Worm (Caenorhabditis elegans): ENCODE measurements around the gene C54D10.13.

The C54D10.13 gene

ce11 chrV:12466653-12467052 lies 34.6 kb upstream of the C54D10.13 start:
- TF ChIP-seq tbx-11 (GFP tag; IDR thresholded peaks at IDR 0.05) = no peak
- TF ChIP-seq flt-1 (GFP tag; IDR thresholded peaks at IDR 0.05) = no peak
- TF ChIP-seq hmbx-1 (tag; optimal IDR thresholded peaks at IDR 0.05) = no peak
- TF ChIP-seq ceh-36 (tag; optimal IDR thresholded peaks at IDR 0.05) = no peak

ce11 chrV:12465399-12465798 lies 33.3 kb upstream of the C54D10.13 start:
- no peak for TF ChIP-seq ceh-13 (GFP tag; optimal IDR thresholded peaks at IDR 0.05)
- TF ChIP-seq ama-1 (optimal IDR thresholded peaks at IDR 0.05) = no peak
- TF ChIP-seq tbx-37 (GFP tag; conservative IDR thresholded peaks at IDR 0.05) = no peak
- TF ChIP-seq hmg-4 (GFP tag; optimal IDR thresholded peaks at IDR 0.05) = peak; percentile 43
- no peak for TF ChIP-seq ets-7 (tag; optimal IDR thresholded peaks at IDR 0.05)

- TF ChIP-seq B0310.2 (tag; optimal IDR thresholded peaks at IDR 0.05) = no peak
- no peak for TF ChIP-seq tra-4 (tag; optimal IDR thresholded peaks at IDR 0.05)
- TF ChIP-seq tbx-37 (GFP tag; conservative IDR thresholded peaks at IDR 0.05) = no peak
- no peak for TF ChIP-seq hmg-4 (GFP tag; optimal IDR thresholded peaks at IDR 0.05)
- TF ChIP-seq ets-7 (tag; optimal IDR thresholded peaks at IDR 0.05) = no peak
- TF ChIP-seq aly-1 (tag; optimal IDR thresholded peaks at IDR 0.05) = no peak
- TF ChIP-seq scrt-1 (GFP tag; IDR thresholded peaks at IDR 0.05) = no peak
- no peak for TF ChIP-seq ceh-13 (GFP tag; optimal IDR thresholded peaks at IDR 0.05)
Observed at ce11 chrV:12462908-12463307, 30.8 kb upstream of the C54D10.13 start, which contains the start of gene egl-10. egl-10 (minus strand) TSS chrV:12463008.

ce11 chrV:12460583-12460982 lies 28.5 kb upstream of the C54D10.13 start:
- TF ChIP-seq hnd-1 (tag; optimal IDR thresholded peaks at IDR 0.05) (no peak), flt-1 (GFP tag; IDR thresholded peaks at IDR 0.05) (no peak), ceh-36 (tag; optimal IDR thresholded peaks at IDR 0.05) (no peak), sea-1 (GFP tag; conservative IDR thresholded peaks at IDR 0.05) (no peak), hmg-4 (GFP tag; optimal IDR thresholded peaks at IDR 0.05) (no peak)

ce11 chrV:12455695-12456094 lies 23.6 kb upstream of the C54D10.13 start:
- TF ChIP-seq tbx-11 (GFP tag; IDR thresholded peaks at IDR 0.05) = no peak
- no peak for TF ChIP-seq aly-1 (tag; optimal IDR thresholded peaks at IDR 0.05)
- TF ChIP-seq ceh-13 (GFP tag; optimal IDR thresholded peaks at IDR 0.05) = no peak
- TF ChIP-seq F13C5.2 (tag; optimal IDR thresholded peaks at IDR 0.05) = no peak
- TF ChIP-seq B0310.2 (tag; optimal IDR thresholded peaks at IDR 0.05) = no peak
- no peak for TF ChIP-seq pes-1 (GFP tag; IDR thresholded peaks at IDR 0.05)
- TF ChIP-seq ama-1 (optimal IDR thresholded peaks at IDR 0.05) = no peak
- no peak for TF ChIP-seq hnd-1 (tag; optimal IDR thresholded peaks at IDR 0.05)
- TF ChIP-seq hmg-4 (GFP tag; optimal IDR thresholded peaks at IDR 0.05) = no peak
- TF ChIP-seq tra-4 (tag; optimal IDR thresholded peaks at IDR 0.05) = no peak
- TF ChIP-seq sea-1 (GFP tag; conservative IDR thresholded peaks at IDR 0.05) = no peak
- no peak for TF ChIP-seq hmbx-1 (tag; optimal IDR thresholded peaks at IDR 0.05)
- TF ChIP-seq scrt-1 (GFP tag; IDR thresholded peaks at IDR 0.05) = no peak
- no peak for TF ChIP-seq ets-7 (tag; optimal IDR thresholded peaks at IDR 0.05)
- no peak for TF ChIP-seq ceh-36 (tag; optimal IDR thresholded peaks at IDR 0.05)
- TF ChIP-seq tbx-37 (GFP tag; conservative IDR thresholded peaks at IDR 0.05) = no peak
- TF ChIP-seq flt-1 (GFP tag; IDR thresholded peaks at IDR 0.05) = no peak

- TF ChIP-seq ama-1 (optimal IDR thresholded peaks at IDR 0.05) (no peak), scrt-1 (GFP tag; IDR thresholded peaks at IDR 0.05) (no peak), F13C5.2 (tag; optimal IDR thresholded peaks at IDR 0.05) (peak; percentile 17), ceh-36 (tag; optimal IDR thresholded peaks at IDR 0.05) (no peak), ets-7 (tag; optimal IDR thresholded peaks at IDR 0.05) (no peak)
Observed at ce11 chrV:12450441-12450840, 18.4 kb upstream of the C54D10.13 start, which contains the start of gene F28C1.1. F28C1.1 (plus strand) TSS chrV:12450805.

ce11 chrV:12449902-12450301 lies 17.8 kb upstream of the C54D10.13 start, which contains the start of gene C54D10.10:
C54D10.10 (minus strand) TSS chrV:12450002.
- TF ChIP-seq flt-1 (GFP tag; IDR thresholded peaks at IDR 0.05) (no peak), F13C5.2 (tag; optimal IDR thresholded peaks at IDR 0.05) (no peak), tra-4 (tag; optimal IDR thresholded peaks at IDR 0.05) (no peak), tbx-37 (GFP tag; conservative IDR thresholded peaks at IDR 0.05) (no peak), aly-1 (tag; optimal IDR thresholded peaks at IDR 0.05) (no peak), ceh-36 (tag; optimal IDR thresholded peaks at IDR 0.05) (no peak), scrt-1 (GFP tag; IDR thresholded peaks at IDR 0.05) (no peak), ceh-13 (GFP tag; optimal IDR thresholded peaks at IDR 0.05) (no peak)

- TF ChIP-seq hnd-1 (tag; optimal IDR thresholded peaks at IDR 0.05) (no peak), sea-1 (GFP tag; conservative IDR thresholded peaks at IDR 0.05) (no peak), pes-1 (GFP tag; IDR thresholded peaks at IDR 0.05) (no peak), hmg-4 (GFP tag; optimal IDR thresholded peaks at IDR 0.05) (no peak), B0310.2 (tag; optimal IDR thresholded peaks at IDR 0.05) (no peak), tra-4 (tag; optimal IDR thresholded peaks at IDR 0.05) (no peak), flt-1 (GFP tag; IDR thresholded peaks at IDR 0.05) (no peak), tbx-37 (GFP tag; conservative IDR thresholded peaks at IDR 0.05) (no peak), ets-7 (tag; optimal IDR thresholded peaks at IDR 0.05) (no peak), aly-1 (tag; optimal IDR thresholded peaks at IDR 0.05) (no peak)
Observed at ce11 chrV:12446895-12447294, 14.8 kb upstream of the C54D10.13 start, which contains the start of the genes pals-38 and C54D10.9. pals-38 (minus strand) TSS chrV:12446995. C54D10.9 (plus strand) TSS chrV:12447153.

ce11 chrV:12443754-12444153 lies 11.7 kb upstream of the C54D10.13 start, which contains the start of gene pals-39:
pals-39 (minus strand) TSS chrV:12443854.
- no peak for TF ChIP-seq ceh-13 (GFP tag; optimal IDR thresholded peaks at IDR 0.05)
- no peak for TF ChIP-seq scrt-1 (GFP tag; IDR thresholded peaks at IDR 0.05)
- no peak for TF ChIP-seq sea-1 (GFP tag; conservative IDR thresholded peaks at IDR 0.05)
- TF ChIP-seq F13C5.2 (tag; optimal IDR thresholded peaks at IDR 0.05) = no peak
- no peak for TF ChIP-seq B0310.2 (tag; optimal IDR thresholded peaks at IDR 0.05)
- no peak for TF ChIP-seq aly-1 (tag; optimal IDR thresholded peaks at IDR 0.05)
- TF ChIP-seq ama-1 (optimal IDR thresholded peaks at IDR 0.05) = no peak
- TF ChIP-seq hnd-1 (tag; optimal IDR thresholded peaks at IDR 0.05) = no peak
- TF ChIP-seq tra-4 (tag; optimal IDR thresholded peaks at IDR 0.05) = no peak
- no peak for TF ChIP-seq flt-1 (GFP tag; IDR thresholded peaks at IDR 0.05)
- TF ChIP-seq ets-7 (tag; optimal IDR thresholded peaks at IDR 0.05) = no peak
- TF ChIP-seq pes-1 (GFP tag; IDR thresholded peaks at IDR 0.05) = no peak
- no peak for TF ChIP-seq hmbx-1 (tag; optimal IDR thresholded peaks at IDR 0.05)
- no peak for TF ChIP-seq ceh-36 (tag; optimal IDR thresholded peaks at IDR 0.05)
- TF ChIP-seq tbx-11 (GFP tag; IDR thresholded peaks at IDR 0.05) = no peak
- no peak for TF ChIP-seq tbx-37 (GFP tag; conservative IDR thresholded peaks at IDR 0.05)
- no peak for TF ChIP-seq hmg-4 (GFP tag; optimal IDR thresholded peaks at IDR 0.05)

Data from whole organism, early embryonic.